Worm (Caenorhabditis elegans) whole organism, mixed stage, embryonic: ENCODE data around the gene nduf-9.

Experiments used
- elt-3 ChIP-seq: fragments of 150-350 bp; optimal IDR thresholded peaks from 2 replicates; lab custom pipeline; 2014; ENCODE audit warnings: missing biosample characterization, missing genetic modification characterization
- lin-32 ChIP-seq: fragments of 200-800 bp; sonication (Bioruptor generic); optimal IDR thresholded peaks from 2 replicates; lab custom pipeline; 2018; ENCODE audit warnings: mild to moderate bottlenecking, missing genetic modification characterization, missing compliant biosample characterization
- lsy-2 ChIP-seq: fragments of 150-350 bp; optimal IDR thresholded peaks from 2 replicates; lab custom pipeline; 2014; ENCODE audit warnings: missing biosample characterization, missing genetic modification characterization
- mep-1 ChIP-seq: fragments of 150-350 bp; optimal IDR thresholded peaks from 2 replicates; lab custom pipeline; 2017; ENCODE audit warnings: missing biosample characterization, missing genetic modification reagents, missing genetic modification characterization, inconsistent platforms
- nhr-12 ChIP-seq: fragments of 150-350 bp; optimal IDR thresholded peaks from 2 replicates; lab custom pipeline; 2014; ENCODE audit warnings: missing biosample characterization, missing genetic modification characterization
- nhr-76 ChIP-seq: sonication (generic microtip); optimal IDR thresholded peaks from 2 replicates; lab custom pipeline; 2017; ENCODE audit warnings: missing biosample characterization, missing genetic modification characterization
- pha-4 ChIP-seq: fragments of 150-350 bp; optimal IDR thresholded peaks from 2 replicates; lab custom pipeline; 2018; ENCODE audit warnings: missing biosample characterization, missing genetic modification reagents, missing genetic modification characterization
- snpc-4 ChIP-seq: fragments of 150-350 bp; optimal IDR thresholded peaks from 2 replicates; lab custom pipeline; 2014; ENCODE audit warnings: missing biosample characterization, missing genetic modification characterization
- sptf-1 ChIP-seq: sonication (generic microtip); optimal IDR thresholded peaks from 2 replicates; lab custom pipeline; 2017; ENCODE audit warnings: mild to moderate bottlenecking, missing genetic modification characterization, moderate library complexity, missing compliant biosample characterization
- unc-39 ChIP-seq: fragments of 150-350 bp; optimal IDR thresholded peaks from 2 replicates; lab custom pipeline; 2014; ENCODE audit warnings: missing biosample characterization, missing genetic modification characterization
- unc-62 ChIP-seq: fragments of 150-350 bp; optimal IDR thresholded peaks from 2 replicates; lab custom pipeline; 2014; ENCODE audit warnings: missing biosample characterization, missing genetic modification reagents, missing genetic modification characterization
- ztf-11 ChIP-seq: fragments of 150-350 bp; optimal IDR thresholded peaks from 2 replicates; lab custom pipeline; 2014; ENCODE audit warnings: missing biosample characterization, missing genetic modification characterization

DNA sequence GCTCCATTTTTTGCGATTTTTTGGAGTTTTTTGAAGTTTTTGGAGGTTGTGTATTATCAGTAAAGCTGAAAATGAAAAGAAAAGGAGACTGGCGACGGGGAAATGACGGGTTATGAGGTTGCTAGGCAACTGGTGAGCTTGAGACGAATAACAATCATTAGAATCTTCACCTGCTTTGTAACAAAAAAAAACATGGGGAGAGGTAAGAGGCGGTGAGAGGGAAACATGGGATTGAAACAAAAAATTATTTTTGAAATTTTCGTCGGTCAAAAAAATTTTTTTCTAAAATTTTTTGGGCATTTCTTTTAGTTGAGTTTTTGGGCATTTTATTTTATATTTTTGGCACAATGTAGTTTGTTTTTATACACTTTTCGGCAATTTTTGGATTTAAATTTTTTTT is 18.2 kb upstream of the nduf-9 start, which contains the start of gene Y53G8AM.7:
- no peak for TF ChIP-seq unc-39 (tag; lab: Kevin White, UChicago)
- no peak for TF ChIP-seq nhr-12 (tag; lab: Kevin White, UChicago)
- no peak for TF ChIP-seq lsy-2 (tag; lab: Kevin White, UChicago)
- no peak for TF ChIP-seq pha-4 (tag; lab: Kevin White, UChicago)
- no peak for TF ChIP-seq ztf-11 (tag; lab: Kevin White, UChicago)
- TF ChIP-seq lin-32 (GFP tag; lab: Kevin White, UChicago) = no peak
- TF ChIP-seq unc-62 (GFP tag; lab: Kevin White, UChicago) = no peak
- no peak for TF ChIP-seq mep-1 (tag; lab: Kevin White, UChicago)
- TF ChIP-seq elt-3 (tag; lab: Kevin White, UChicago) = no peak
- TF ChIP-seq nhr-76 (tag; lab: Kevin White, UChicago) = no peak
- no peak for TF ChIP-seq sptf-1 (tag; lab: Kevin White, UChicago)
- no peak for TF ChIP-seq snpc-4 (tag; lab: Kevin White, UChicago)
